Worm (Caenorhabditis elegans): Measurements from ENCODE around the gene C11H1.5.

The C11H1.5 gene

ce11 chrX:14297209-14297608 is 5.8 kb downstream of the C11H1.5 start (continued):
- TF ChIP-seq T20F7.1 (GFP tag; optimal IDR thresholded peaks at IDR 0.05) = no peak
- TF ChIP-seq mes-2 (tag; optimal IDR thresholded peaks at IDR 0.05; ENCODE audit: poor library complexity, severe bottlenecking) = peak; percentile 72
- no peak for TF ChIP-seq mxl-2 (GFP tag; conservative IDR thresholded peaks at IDR 0.05)
- TF ChIP-seq spr-1 (tag; optimal IDR thresholded peaks at IDR 0.05) = peak; percentile 31
- peak; percentile 37 for TF ChIP-seq nhr-48 (tag; optimal IDR thresholded peaks at IDR 0.05)
- peak; percentile 69 for TF ChIP-seq duxl-1 (tag; optimal IDR thresholded peaks at IDR 0.05; ENCODE audit: poor library complexity)
- peak; percentile 39 for TF ChIP-seq mxl-3 (GFP tag; optimal IDR thresholded peaks at IDR 0.05)
- peak; percentile 39 for TF ChIP-seq nhr-102 (tag; optimal IDR thresholded peaks at IDR 0.05)
- no peak for TF ChIP-seq sdz-12 (GFP tag; optimal IDR thresholded peaks at IDR 0.05)
- peak in 1 of 2 experiments; percentile 99 for TF ChIP-seq unc-62 (GFP tag; optimal IDR thresholded peaks at IDR 0.05 in 1 of 2)
- TF ChIP-seq unc-62 (tag; optimal IDR thresholded peaks at IDR 0.05) = no peak
- TF ChIP-seq egl-43 (GFP tag; IDR thresholded peaks at IDR 0.05) = peak; percentile 79
- TF ChIP-seq ceh-20 (GFP tag; IDR thresholded peaks at IDR 0.05) = peak; percentile 79

DNA sequence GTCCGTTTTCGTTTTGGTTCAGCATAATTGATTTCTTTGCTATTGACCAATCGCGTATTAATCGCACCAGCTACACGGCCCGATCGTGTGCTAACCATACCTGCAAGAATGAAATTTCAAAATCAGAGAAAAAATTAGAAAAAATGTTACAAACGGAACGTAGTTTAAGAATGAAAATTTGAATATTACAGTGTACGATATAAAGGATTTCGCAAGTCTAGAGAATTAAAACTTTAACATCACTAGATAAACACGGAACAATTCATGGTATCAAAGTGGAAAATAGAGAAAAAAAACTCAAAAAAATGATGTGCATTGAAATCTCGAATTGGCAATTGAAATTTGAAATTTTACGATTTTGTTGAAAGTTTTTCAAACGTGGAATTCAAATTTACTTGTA is 6.4 kb downstream of the C11H1.5 start, which contains the start of gene madd-3:
TSS of gene madd-3 (minus strand) at position 101 of the 400 bp plus-strand sequence.
- TF ChIP-seq aly-2 (tag; optimal IDR thresholded peaks at IDR 0.05) (no peak), nhr-77 (tag; optimal IDR thresholded peaks at IDR 0.05) (no peak), ceh-32 (tag; optimal IDR thresholded peaks at IDR 0.05; ENCODE audit: poor library complexity) (no peak), dmd-8 (GFP tag; IDR thresholded peaks at IDR 0.05) (no peak), ceh-44 (GFP tag; IDR thresholded peaks at IDR 0.05) (no peak), F44E2.7 (GFP tag; IDR thresholded peaks at IDR 0.05) (no peak), dpl-1 (GFP tag; optimal IDR thresholded peaks at IDR 0.05) (no peak), snpc-4 (tag; optimal IDR thresholded peaks at IDR 0.05) (no peak), zfp-2 (tag; optimal IDR thresholded peaks at IDR 0.05) (no peak), lin-29 (GFP tag; IDR thresholded peaks at IDR 0.05) (no peak), fkh-10 (GFP tag; optimal IDR thresholded peaks at IDR 0.05) (no peak), lin-15B (tag; optimal IDR thresholded peaks at IDR 0.05) (no peak)

- TF ChIP-seq ceh-62 (tag; optimal IDR thresholded peaks at IDR 0.05) (no peak), nhr-11 (tag; optimal IDR thresholded peaks at IDR 0.05) (peak; percentile 19), aha-1 (tag) (peak; percentile 47), nhr-102 (tag; optimal IDR thresholded peaks at IDR 0.05) (no peak), set-16 (GFP tag; IDR thresholded peaks at IDR 0.05) (peak; percentile 22; the same call in 1 of the 2 replicates), daf-16 (GFP tag; optimal IDR thresholded peaks at IDR 0.05) (peak in 1 of 2 experiments; percentile 72), daf-16 (tag; optimal IDR thresholded peaks at IDR 0.05) (no peak), hlh-11 (tag; optimal IDR thresholded peaks at IDR 0.05) (peak; percentile 29)
Measured at ce11 chrX:14292632-14293031, 10.3 kb downstream of the C11H1.5 start.

ce11 chrX:14289993-14290392 is 13.0 kb downstream of the C11H1.5 start:
- TF ChIP-seq set-16 (GFP tag; IDR thresholded peaks at IDR 0.05) = peak; percentile 82
- no peak for TF ChIP-seq lsy-2 (tag; optimal IDR thresholded peaks at IDR 0.05)
- no peak for TF ChIP-seq unc-39 (tag; optimal IDR thresholded peaks at IDR 0.05)
- TF ChIP-seq aha-1 (tag) = peak; percentile 73
- TF ChIP-seq attf-4 (tag; optimal IDR thresholded peaks at IDR 0.05) = no peak

DNA sequence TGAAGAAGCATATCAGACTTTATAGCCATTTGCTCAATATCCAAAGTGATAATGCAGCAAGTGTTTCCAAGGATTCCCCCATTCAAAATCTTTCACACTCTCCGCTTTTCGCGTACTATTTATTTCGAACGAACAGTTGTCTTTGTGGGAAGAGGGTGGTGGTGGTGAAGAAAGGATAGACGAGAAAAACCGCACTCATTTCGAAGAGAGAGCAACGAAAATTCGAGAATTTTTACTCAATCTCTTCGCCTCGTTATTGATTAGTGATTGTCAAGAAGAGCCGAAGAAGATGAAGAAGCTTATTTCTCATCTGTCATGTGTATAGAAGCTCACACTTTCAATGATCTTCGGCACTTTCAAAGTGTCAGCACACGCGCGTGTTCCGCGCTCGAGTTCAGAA is 15.1 kb downstream of the C11H1.5 start:
- peak; percentile 25; the same call in 1 of the 2 replicates for TF ChIP-seq hmg-1.1 (GFP tag; IDR thresholded peaks at IDR 0.05)
- TF ChIP-seq ZK337.2 (GFP tag; IDR thresholded peaks at IDR 0.05) = 0 out of 2 replicates have a peak, but pooled peaks have one; percentile 2
- TF ChIP-seq lin-1 (GFP tag; IDR thresholded peaks at IDR 0.05) = no peak
- TF ChIP-seq aha-1 (tag) = peak; percentile 85
- no peak for TF ChIP-seq spr-1 (tag; optimal IDR thresholded peaks at IDR 0.05)
- peak; percentile 91 for TF ChIP-seq nhr-11 (tag; optimal IDR thresholded peaks at IDR 0.05)
- TF ChIP-seq T26A8.4 (GFP tag; IDR thresholded peaks at IDR 0.05) = no peak
- peak; percentile 53 for TF ChIP-seq hlh-11 (tag; optimal IDR thresholded peaks at IDR 0.05)
- peak; percentile 33 for TF ChIP-seq hlh-30 (tag; optimal IDR thresholded peaks at IDR 0.05; ENCODE audit: insufficient read depth)
- peak in 1 of 2 experiments; percentile 84 for TF ChIP-seq daf-16 (GFP tag; optimal IDR thresholded peaks at IDR 0.05)
- TF ChIP-seq daf-16 (tag; optimal IDR thresholded peaks at IDR 0.05) = no peak
